Worm (Caenorhabditis elegans) whole organism, late embryonic: ENCODE results near the gene fbxc-27.

Source experiments
- K09A11.1 ChIP-seq: sonication (generic microtip); optimal IDR thresholded peaks from 2 replicates; lab custom pipeline; 2017; ENCODE audit warnings: antibody characterized with exemption, mild to moderate bottlenecking, missing genetic modification characterization, missing compliant biosample characterization; ENCODE audit not compliant: insufficient read depth
- ceh-18 ChIP-seq: sonication (generic microtip); optimal IDR thresholded peaks from 2 replicates; lab custom pipeline; 2016; ENCODE audit warnings: missing genetic modification characterization, missing compliant biosample characterization
- ceh-19 ChIP-seq: fragments of 200-800 bp; sonication (Bioruptor generic); optimal IDR thresholded peaks from 2 replicates; lab custom pipeline; 2018; ENCODE audit warnings: mild to moderate bottlenecking, missing genetic modification characterization, missing compliant biosample characterization
- ceh-24 ChIP-seq: sonication (generic microtip); optimal IDR thresholded peaks from 2 replicates; lab custom pipeline; 2016; ENCODE audit warnings: mild to moderate bottlenecking, missing genetic modification characterization, missing compliant biosample characterization
- ceh-30 ChIP-seq: fragments of 150-350 bp; optimal IDR thresholded peaks from 2 replicates; lab custom pipeline; 2014; ENCODE audit warnings: missing biosample characterization, missing genetic modification characterization
- ceh-31 ChIP-seq: sonication (generic microtip); optimal IDR thresholded peaks from 2 replicates; lab custom pipeline; 2016; ENCODE audit warnings: missing genetic modification characterization, missing compliant biosample characterization
- ceh-34 ChIP-seq: sonication (generic microtip); optimal IDR thresholded peaks from 2 replicates; lab custom pipeline; 2016; ENCODE audit warnings: mild to moderate bottlenecking, missing genetic modification characterization, missing compliant biosample characterization
- ceh-48 ChIP-seq: sonication (generic microtip); optimal IDR thresholded peaks from 2 replicates; lab custom pipeline; 2016; ENCODE audit warnings: missing genetic modification characterization, inconsistent platforms, missing compliant biosample characterization
- ceh-6 ChIP-seq: fragments of 200-800 bp; sonication (Bioruptor generic); optimal IDR thresholded peaks from 2 replicates; lab custom pipeline; 2018; ENCODE audit warnings: mild to moderate bottlenecking, missing genetic modification characterization, missing compliant biosample characterization
- ceh-9 ChIP-seq: sonication (generic microtip); optimal IDR thresholded peaks from 2 replicates; lab custom pipeline; 2016; ENCODE audit warnings: mild to moderate bottlenecking, missing genetic modification characterization, inconsistent platforms, missing compliant biosample characterization
- dmd-4 ChIP-seq: sonication (generic microtip); optimal IDR thresholded peaks from 2 replicates; lab custom pipeline; 2016; ENCODE audit warnings: borderline replicate concordance, missing genetic modification characterization, missing compliant biosample characterization
- elt-2 ChIP-seq: sonication (generic microtip); optimal IDR thresholded peaks from 2 replicates; lab custom pipeline; 2016; ENCODE audit warnings: missing genetic modification reagents, missing genetic modification characterization, missing compliant biosample characterization
- elt-4 ChIP-seq: sonication (generic microtip); optimal IDR thresholded peaks from 2 replicates; lab custom pipeline; 2016; ENCODE audit warnings: missing genetic modification characterization, missing compliant biosample characterization
- fax-1 ChIP-seq: sonication (generic microtip); optimal IDR thresholded peaks from 2 replicates; lab custom pipeline; 2016; ENCODE audit warnings: missing genotype, missing genetic modification characterization, missing compliant biosample characterization
- fkh-10 ChIP-seq: fragments of 150-350 bp; optimal IDR thresholded peaks from 2 replicates; lab custom pipeline; 2014; ENCODE audit warnings: missing biosample characterization, missing genetic modification reagents, missing genetic modification characterization
- gmeb-2 ChIP-seq: sonication (generic microtip); optimal IDR thresholded peaks from 2 replicates; lab custom pipeline; 2016; ENCODE audit warnings: missing genetic modification characterization, inconsistent platforms, missing compliant biosample characterization
- hlh-13 ChIP-seq: fragments of 200-800 bp; sonication (Bioruptor generic); optimal IDR thresholded peaks from 2 replicates; lab custom pipeline; 2018; ENCODE audit warnings: mild to moderate bottlenecking, missing genetic modification characterization, missing compliant biosample characterization
- hlh-30 ChIP-seq: sonication (generic microtip); optimal IDR thresholded peaks from 2 replicates; lab custom pipeline; 2017; ENCODE audit warnings: antibody characterized with exemption, missing genetic modification characterization, missing compliant biosample characterization; ENCODE audit not compliant: insufficient read depth
- hlh-6 ChIP-seq: sonication (generic microtip); optimal IDR thresholded peaks from 2 replicates; lab custom pipeline; 2016; ENCODE audit warnings: missing genotype, missing genetic modification characterization, missing compliant biosample characterization
- madf-2 ChIP-seq: sonication (generic microtip); optimal IDR thresholded peaks from 2 replicates; lab custom pipeline; 2017; ENCODE audit warnings: missing genetic modification characterization, missing compliant biosample characterization
- mec-3 ChIP-seq: sonication (generic microtip); optimal IDR thresholded peaks from 2 replicates; lab custom pipeline; 2016; ENCODE audit warnings: borderline replicate concordance, missing genetic modification characterization, missing compliant biosample characterization
- nfya-1 ChIP-seq: sonication (generic microtip); optimal IDR thresholded peaks from 2 replicates; lab custom pipeline; 2017; ENCODE audit warnings: missing genetic modification characterization, mild to moderate bottlenecking, missing compliant biosample characterization, antibody characterized with exemption, moderate library complexity
- nhr-232 ChIP-seq: sonication (generic microtip); optimal IDR thresholded peaks from 2 replicates; lab custom pipeline; 2016; ENCODE audit warnings: missing genetic modification characterization, missing compliant biosample characterization
- odd-2 ChIP-seq: sonication (generic microtip); optimal IDR thresholded peaks from 2 replicates; lab custom pipeline; 2017; ENCODE audit warnings: antibody characterized with exemption, mild to moderate bottlenecking, missing genetic modification characterization, missing compliant biosample characterization
- pat-9 ChIP-seq: fragments of 200-800 bp; sonication (Bioruptor generic); optimal IDR thresholded peaks from 2 replicates; lab custom pipeline; 2018; ENCODE audit warnings: mild to moderate bottlenecking, missing genetic modification characterization, moderate library complexity, missing compliant biosample characterization
- pha-4 ChIP-seq: fragments of 150-350 bp; optimal IDR thresholded peaks from 2 replicates; lab custom pipeline; 2018; ENCODE audit warnings: missing biosample characterization, missing genetic modification reagents, missing genetic modification characterization
- pqm-1 ChIP-seq: sonication (generic microtip); optimal IDR thresholded peaks from 2 replicates; lab custom pipeline; 2016; ENCODE audit warnings: missing genetic modification characterization, missing compliant biosample characterization
- pros-1 ChIP-seq: fragments of 150-350 bp; optimal IDR thresholded peaks from 2 replicates; lab custom pipeline; 2014; ENCODE audit warnings: missing biosample characterization, missing genetic modification reagents, missing genetic modification characterization
- ref-2 ChIP-seq: sonication (generic microtip); optimal IDR thresholded peaks from 2 replicates; lab custom pipeline; 2016; ENCODE audit warnings: missing genetic modification characterization, missing compliant biosample characterization
- rnt-1 ChIP-seq: sonication (generic microtip); optimal IDR thresholded peaks from 2 replicates; lab custom pipeline; 2016; ENCODE audit warnings: missing genetic modification characterization, missing compliant biosample characterization
- sdc-2 ChIP-seq: sonication (generic microtip); optimal IDR thresholded peaks from 2 replicates; lab custom pipeline; 2016; ENCODE audit warnings: missing genotype, missing genetic modification characterization, missing compliant biosample characterization
- sox-2 ChIP-seq: fragments of 200-800 bp; sonication (Bioruptor generic); IDR thresholded peaks from 2 replicates; pipeline ENCODE4 v1.3.6; 2022; ENCODE audit warnings: missing genetic modification reagents, missing genetic modification characterization, missing compliant biosample characterization
- tbx-7 ChIP-seq: sonication (generic microtip); optimal IDR thresholded peaks from 2 replicates; lab custom pipeline; 2016; ENCODE audit warnings: missing genotype, missing genetic modification characterization, missing compliant biosample characterization
- ttx-3 ChIP-seq: sonication (generic microtip); optimal IDR thresholded peaks from 2 replicates; lab custom pipeline; 2016; ENCODE audit warnings: missing genetic modification reagents, missing genetic modification characterization, missing compliant biosample characterization
- unc-3 ChIP-seq, 2 experiments: fragments of 200-800 bp in 1 of 2; sonication (Bioruptor generic) in 1 of 2; sonication (generic microtip) in 1 of 2; conservative IDR thresholded peaks in 1 of 2; optimal IDR thresholded peaks in 1 of 2; 2 replicates each; pipeline versions ENCODE4 v1.3.6 to Lab custom; 2016 to 2022; ENCODE audit warnings: missing compliant biosample characterization in 2 of 2, missing genetic modification characterization in 2 of 2, missing genetic modification reagents in 1 of 2
- unc-42 ChIP-seq: sonication (generic microtip); optimal IDR thresholded peaks from 2 replicates; lab custom pipeline; 2016; ENCODE audit warnings: missing genotype, missing genetic modification characterization, missing compliant biosample characterization
- unc-55 ChIP-seq: sonication (generic microtip); optimal IDR thresholded peaks from 2 replicates; lab custom pipeline; 2017; ENCODE audit warnings: missing biosample characterization, missing genetic modification reagents, missing genetic modification characterization
- unc-86 ChIP-seq: sonication (generic microtip); optimal IDR thresholded peaks from 2 replicates; lab custom pipeline; 2016; ENCODE audit warnings: missing genetic modification characterization, missing compliant biosample characterization
- zip-5 ChIP-seq: sonication (generic microtip); optimal IDR thresholded peaks from 2 replicates; lab custom pipeline; 2016; ENCODE audit warnings: missing genetic modification characterization, missing compliant biosample characterization
- ztf-16 ChIP-seq: sonication (generic microtip); optimal IDR thresholded peaks from 2 replicates; lab custom pipeline; 2017; ENCODE audit warnings: missing genetic modification characterization, missing compliant biosample characterization

Gene fbxc-27

DNA sequence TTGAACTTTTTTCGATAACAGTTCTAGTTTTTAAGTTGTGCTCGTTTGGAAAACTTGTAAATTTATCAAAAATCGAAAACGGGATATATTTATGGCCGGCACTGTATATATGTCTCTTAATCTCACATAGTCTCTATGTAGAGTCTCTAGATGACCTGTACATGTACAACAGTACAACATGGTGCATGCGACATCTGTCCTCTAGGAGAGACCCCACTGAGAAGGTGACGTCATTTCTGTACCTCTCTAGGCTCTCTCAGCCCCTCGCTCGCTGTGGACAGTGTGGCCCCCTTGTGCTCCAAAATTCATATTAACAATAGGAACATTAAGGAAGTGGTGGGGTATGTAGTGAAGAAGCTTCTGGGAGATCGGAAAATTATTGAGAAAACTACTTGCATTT, 27.7 kb downstream of the fbxc-27 start:
- TF ChIP-seq ceh-19 (GFP tag; lab: Kevin White, UChicago) (no peak), ref-2 (tag; lab: Kevin White, UChicago) (peak; percentile 83)
- TF ChIP-seq, all 69 proteins: peak for 1

DNA sequence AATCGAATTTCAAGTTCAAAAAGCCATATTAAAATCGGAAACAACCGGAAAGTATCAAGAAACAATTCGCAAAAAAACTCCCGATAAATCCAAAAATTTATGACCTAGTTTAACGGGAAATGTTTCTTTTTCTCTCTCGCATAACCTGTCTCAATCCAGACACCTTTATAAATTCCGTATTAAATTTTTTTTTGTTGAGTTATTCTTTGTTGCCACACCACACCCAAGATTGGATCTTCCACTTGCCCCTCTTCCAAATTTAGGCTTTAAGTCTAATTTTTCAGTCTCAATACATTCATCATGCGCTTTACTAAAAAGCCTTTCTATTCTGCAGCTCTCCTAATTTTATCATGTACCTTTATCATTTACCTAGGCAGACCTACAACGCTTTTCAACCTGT, 29.0 kb downstream of the fbxc-27 start, which contains the start of gene R07C3.3:
Gene R07C3.3 (plus strand): TSS at position 301 of the 400 bp plus-strand sequence.
- TF ChIP-seq ceh-48 (tag; lab: Kevin White, UChicago) (no peak), zip-5 (tag; lab: Kevin White, UChicago) (no peak), mec-3 (tag; lab: Kevin White, UChicago) (no peak), gmeb-2 (no peak), pros-1 (tag; lab: Kevin White, UChicago) (no peak), elt-4 (tag; lab: Kevin White, UChicago) (no peak), dmd-4 (tag; lab: Kevin White, UChicago) (no peak), K09A11.1 (tag; lab: Kevin White, UChicago) (no peak), sdc-2 (tag; lab: Kevin White, UChicago) (no peak), odd-2 (tag; lab: Kevin White, UChicago) (no peak), elt-2 (tag; lab: Kevin White, UChicago) (no peak), unc-86 (tag; lab: Kevin White, UChicago) (no peak)

DNA sequence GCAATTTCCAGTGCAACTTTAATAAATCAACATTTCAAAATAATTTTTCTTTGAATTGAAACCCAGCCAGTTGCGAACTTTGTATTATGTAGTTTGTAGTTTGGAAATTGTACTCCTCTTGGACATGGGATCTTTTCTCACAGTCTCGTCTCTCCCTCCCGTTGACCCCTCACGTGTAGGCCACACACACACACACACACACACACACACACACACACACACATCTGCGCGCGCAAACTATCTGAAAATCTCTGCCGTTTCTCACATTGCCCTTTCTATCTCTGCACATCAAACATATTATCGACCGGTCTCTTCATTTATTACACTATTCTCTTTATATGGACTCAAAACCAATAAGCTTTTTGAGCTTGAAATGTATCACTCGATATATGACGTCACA, 31.2 kb downstream of the fbxc-27 start, which contains the start of gene fbxc-36:
Gene fbxc-36 (plus strand): TSS at position 205 of the 400 bp plus-strand sequence.
- TF ChIP-seq pat-9 (tag; lab: Kevin White, UChicago) (no peak), ceh-24 (tag; lab: Kevin White, UChicago) (no peak), hlh-30 (tag; lab: Kevin White, UChicago) (peak; percentile 48)

DNA sequence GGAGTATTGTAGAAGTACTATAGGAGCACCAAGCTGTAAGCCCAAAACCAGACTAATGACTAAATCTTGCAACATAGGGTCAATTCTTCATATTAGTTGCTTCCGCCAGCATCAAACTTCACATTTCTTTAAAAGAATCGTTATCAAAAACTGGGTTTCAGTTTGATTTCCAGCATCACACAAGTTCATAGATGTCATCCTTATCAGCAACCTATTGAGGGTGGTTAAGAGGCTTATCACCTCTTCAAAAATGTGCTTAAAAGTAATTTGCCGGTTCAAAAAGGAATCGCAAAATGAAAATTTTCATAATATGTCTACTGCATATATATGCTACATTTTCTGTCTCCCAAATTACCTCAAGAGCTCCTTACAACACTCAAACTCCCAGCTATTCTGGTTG, 34.2 kb downstream of the fbxc-27 start, which contains the start of gene clec-43:
Gene clec-43 (plus strand): TSS at position 294 of the 400 bp plus-strand sequence.
- no peak for TF ChIP-seq fkh-10 (GFP tag; lab: Kevin White, UChicago)
- no peak for TF ChIP-seq unc-55 (GFP tag; lab: Kevin White, UChicago)
- no peak for TF ChIP-seq tbx-7 (tag; lab: Kevin White, UChicago)
- no peak for TF ChIP-seq fax-1 (tag; lab: Kevin White, UChicago)
- TF ChIP-seq pat-9 (tag; lab: Kevin White, UChicago) = no peak
- no peak for TF ChIP-seq rnt-1 (tag; lab: Kevin White, UChicago)
- TF ChIP-seq mec-3 (tag; lab: Kevin White, UChicago) = no peak
- TF ChIP-seq ceh-30 (tag; lab: Kevin White, UChicago) = no peak
- no peak for TF ChIP-seq ttx-3 (tag; lab: Kevin White, UChicago)

DNA sequence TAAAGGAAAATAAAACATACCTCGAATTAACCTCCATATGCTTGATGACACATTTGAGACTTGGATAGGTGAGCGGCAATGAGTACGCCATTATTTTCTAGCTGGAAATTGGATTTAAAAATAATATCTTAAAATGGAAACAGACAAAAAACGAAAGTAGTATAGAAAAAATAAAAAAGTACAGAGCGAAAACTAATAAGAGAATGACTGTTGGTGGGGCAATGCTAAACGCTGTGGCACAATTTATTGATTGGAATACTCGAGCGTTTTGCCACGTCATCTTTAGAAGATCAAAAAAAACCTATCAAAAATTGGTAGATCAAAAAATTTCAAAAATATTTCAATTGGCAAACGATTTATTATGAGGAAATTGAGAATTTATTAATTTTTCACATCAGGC, 38.5 kb downstream of the fbxc-27 start, which contains the start of gene fbxc-32:
Gene fbxc-32 (minus strand): TSS at position 101 of the 400 bp plus-strand sequence.
- no peak for TF ChIP-seq madf-2 (tag; lab: Kevin White, UChicago)
- TF ChIP-seq ztf-16 (tag; lab: Kevin White, UChicago) = no peak
- TF ChIP-seq sdc-2 (tag; lab: Kevin White, UChicago) = no peak
- no peak for TF ChIP-seq hlh-13 (GFP tag; lab: Kevin White, UChicago)
- TF ChIP-seq unc-42 = no peak
- TF ChIP-seq ceh-6 = no peak
- no peak for TF ChIP-seq pha-4 (tag; lab: Kevin White, UChicago)
- TF ChIP-seq pros-1 (tag; lab: Kevin White, UChicago) = no peak
- TF ChIP-seq hlh-30 (tag; lab: Kevin White, UChicago) = no peak
- no peak for TF ChIP-seq nfya-1 (tag; lab: Kevin White, UChicago)
- TF ChIP-seq unc-3 (GFP tag; conservative IDR thresholded peaks at IDR 0.05; lab: Robert Waterston, UW) = no peak
- no peak for TF ChIP-seq unc-3 (tag; optimal IDR thresholded peaks at IDR 0.05; lab: Kevin White, UChicago)
- TF ChIP-seq sox-2 = no peak
- TF ChIP-seq ceh-31 (tag; lab: Kevin White, UChicago) = no peak
- no peak for TF ChIP-seq pqm-1 (tag; lab: Kevin White, UChicago)
- TF ChIP-seq ceh-9 (tag; lab: Kevin White, UChicago) = no peak
- no peak for TF ChIP-seq ceh-18 (tag; lab: Kevin White, UChicago)
- no peak for TF ChIP-seq ceh-34 (tag; lab: Kevin White, UChicago)
- TF ChIP-seq nhr-232 = no peak
- TF ChIP-seq hlh-6 (tag; lab: Kevin White, UChicago) = no peak
- TF ChIP-seq, all 69 proteins: peak for 0
